Worm (Caenorhabditis elegans) whole organism, L4/young adult: Measurements from ENCODE around the gene C01G5.4.

ENCODE experiments used
- W03F9.2 ChIP-seq: fragments of 150-350 bp; optimal IDR thresholded peaks from 2 replicates; lab custom pipeline; 2014; ENCODE audit warnings: missing biosample characterization, missing genetic modification characterization
- dao-5 ChIP-seq: sonication (generic microtip); optimal IDR thresholded peaks from 2 replicates; lab custom pipeline; 2016; ENCODE audit warnings: missing genotype, missing genetic modification characterization, moderate library complexity, missing compliant biosample characterization
- him-1 ChIP-seq: sonication (generic microtip); optimal IDR thresholded peaks from 2 replicates; lab custom pipeline; 2016; ENCODE audit warnings: missing genotype, missing genetic modification reagents, missing genetic modification characterization, missing compliant biosample characterization

C01G5.4 gene

DNA sequence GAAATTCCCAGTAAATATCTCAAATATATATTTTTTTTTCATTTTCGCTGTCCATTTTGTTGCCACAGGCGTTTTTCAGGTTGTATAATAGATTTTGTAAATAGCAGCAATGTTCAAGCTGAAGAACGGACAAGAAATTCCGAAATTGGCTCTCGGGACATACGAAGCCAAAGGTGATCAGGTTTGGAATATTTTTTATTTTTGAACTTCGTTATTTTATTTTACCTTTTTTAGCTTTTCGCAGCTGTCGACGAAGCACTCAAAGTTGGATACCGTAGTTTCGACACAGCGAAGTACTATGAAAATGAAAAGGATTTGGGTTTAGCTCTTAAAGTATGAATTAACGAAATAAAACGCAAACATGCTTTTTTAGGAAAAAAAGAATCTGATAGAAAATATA is 7.0 kb upstream of the C01G5.4 start, which contains the start of gene C01G5.5:
TSS of gene C01G5.5 (plus strand) at position 80 of the 400 bp plus-strand sequence.
- TF ChIP-seq W03F9.2 (tag; lab: Kevin White, UChicago): no peak
- no peak for TF ChIP-seq him-1
- no peak for TF ChIP-seq dao-5 (tag; lab: Kevin White, UChicago)

DNA sequence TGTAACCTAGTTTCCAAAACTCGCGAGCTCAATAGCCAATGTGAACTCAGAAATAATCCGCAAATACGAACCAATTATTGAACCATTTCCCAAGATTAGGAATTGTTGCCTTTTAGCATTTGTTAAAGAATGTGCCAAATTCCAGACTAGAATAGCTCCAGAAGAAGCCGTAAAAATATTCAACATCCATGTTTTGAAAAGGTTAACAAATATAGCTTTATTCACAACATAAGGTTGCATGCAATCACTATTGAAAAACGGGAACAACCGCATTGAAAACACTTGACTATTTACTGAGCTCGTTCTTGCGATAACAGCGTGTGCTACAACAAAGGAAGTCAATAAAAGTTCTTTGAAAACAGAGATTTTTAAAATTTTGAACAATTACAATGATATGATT is 5.0 kb upstream of the C01G5.4 start:
- TF ChIP-seq him-1 (no peak), W03F9.2 (tag; lab: Kevin White, UChicago) (no peak), dao-5 (tag; lab: Kevin White, UChicago) (no peak)

DNA sequence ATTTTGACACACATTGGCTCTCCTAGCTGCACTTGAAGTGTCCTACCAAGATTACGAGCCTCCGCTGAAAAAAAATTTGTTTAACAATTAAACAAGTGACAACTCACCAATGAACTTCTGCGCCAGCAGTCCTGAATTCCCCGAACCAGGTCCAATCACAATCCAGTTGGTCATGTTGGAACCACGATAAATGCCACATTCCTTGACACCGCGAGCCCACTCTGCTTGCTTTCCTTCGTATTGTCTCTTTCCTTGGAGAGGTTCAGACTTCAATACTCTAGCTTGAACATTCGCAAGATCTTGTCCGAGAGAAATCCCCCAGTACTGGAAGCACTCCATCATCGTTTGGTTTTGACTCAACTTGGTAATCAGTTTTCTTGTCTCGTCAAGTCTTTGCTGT is 3.3 kb upstream of the C01G5.4 start:
- TF ChIP-seq W03F9.2 (tag; lab: Kevin White, UChicago) (no peak), him-1 (no peak), dao-5 (tag; lab: Kevin White, UChicago) (no peak)

DNA sequence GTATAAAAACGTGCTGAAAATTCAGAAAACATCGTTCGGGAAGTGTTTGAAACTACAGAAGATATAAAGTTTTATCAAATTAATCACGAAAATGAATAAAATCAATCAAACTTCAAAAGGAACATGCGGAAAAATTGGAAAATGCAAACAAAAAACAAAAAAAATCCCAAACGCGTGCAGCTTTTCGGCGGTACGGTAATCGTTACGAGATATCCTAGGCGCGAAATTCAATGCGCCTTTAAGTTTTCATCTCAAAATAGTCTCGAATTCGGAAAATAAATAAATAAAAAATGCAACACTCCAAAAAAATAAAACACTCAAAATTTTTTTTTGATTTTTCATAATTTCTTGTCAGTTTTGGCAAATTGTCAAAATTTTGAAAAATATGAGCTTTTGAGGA is 1.7 kb upstream of the C01G5.4 start:
- no peak for TF ChIP-seq W03F9.2 (tag; lab: Kevin White, UChicago)
- no peak for TF ChIP-seq dao-5 (tag; lab: Kevin White, UChicago)
- TF ChIP-seq him-1: no peak

DNA sequence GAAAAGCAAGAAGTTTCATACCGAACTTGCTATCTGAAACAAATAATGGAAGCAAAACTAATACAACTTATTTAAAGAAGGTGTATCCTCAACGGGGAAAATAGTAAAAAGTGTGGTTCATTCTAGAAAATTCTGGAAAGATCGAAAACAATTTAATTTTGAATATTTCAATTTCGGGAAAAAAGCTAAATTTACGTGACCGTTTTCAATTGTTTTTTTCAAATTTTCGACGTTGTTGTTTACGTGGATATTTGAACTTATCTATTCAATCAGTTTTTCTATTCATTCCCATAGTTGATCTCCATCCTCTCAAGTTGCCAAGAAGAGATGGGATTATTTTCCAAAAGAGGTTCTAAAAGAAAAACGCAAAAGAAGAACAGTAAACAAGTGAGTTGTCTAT is 4.4 kb downstream of the C01G5.4 start, which contains the start of gene C01G5.3:
TSS of gene C01G5.3 (plus strand) at position 301 of the 400 bp plus-strand sequence.
- TF ChIP-seq W03F9.2 (tag; lab: Kevin White, UChicago): no peak
- no peak for TF ChIP-seq him-1
- TF ChIP-seq dao-5 (tag; lab: Kevin White, UChicago): no peak

DNA sequence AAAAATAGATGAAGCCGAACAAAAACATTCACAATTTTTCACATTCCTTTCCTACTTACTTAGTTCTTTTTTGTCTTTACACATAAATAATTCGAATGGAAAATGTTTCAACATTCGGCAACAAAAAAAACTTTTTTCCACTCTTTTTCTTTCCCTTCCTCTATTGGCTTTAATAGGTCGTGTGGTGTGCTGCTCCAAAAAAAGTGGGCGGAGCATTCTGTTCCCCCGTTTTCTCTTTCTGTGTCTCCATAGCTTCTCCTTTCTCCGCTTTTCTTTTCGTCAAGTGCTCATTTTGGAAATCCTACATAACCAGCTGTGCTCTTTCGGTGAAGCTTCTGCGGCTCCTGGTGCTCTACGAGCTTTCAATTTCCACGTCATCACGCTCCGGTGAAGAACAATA is 9.9 kb downstream of the C01G5.4 start, which contains the start of gene C01G5.25:
TSS of gene C01G5.25 (plus strand) at position 250 of the 400 bp plus-strand sequence.
- TF ChIP-seq him-1 (no peak), dao-5 (tag; lab: Kevin White, UChicago) (no peak), W03F9.2 (tag; lab: Kevin White, UChicago) (no peak)

DNA sequence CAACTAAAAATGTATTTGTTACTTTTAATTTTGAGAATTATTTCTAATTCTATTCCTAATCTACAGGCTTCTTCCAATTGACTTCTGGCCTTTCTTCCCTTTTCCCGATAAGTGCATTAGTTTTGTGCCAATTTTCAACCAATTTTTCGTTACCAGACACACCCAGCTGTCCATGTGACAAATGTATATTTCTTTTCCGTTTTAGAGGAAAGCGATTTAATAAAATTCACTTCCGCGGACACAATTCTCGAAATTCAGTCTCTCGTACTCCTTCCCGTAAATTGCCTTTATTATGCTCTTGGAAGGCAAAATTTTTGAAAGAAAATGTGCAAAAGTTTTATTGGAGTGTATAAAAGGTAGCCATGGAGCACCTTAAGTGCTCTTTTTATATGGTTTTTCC is 11.4 kb downstream of the C01G5.4 start:
- no peak for TF ChIP-seq W03F9.2 (tag; lab: Kevin White, UChicago)
- TF ChIP-seq him-1: no peak
- no peak for TF ChIP-seq dao-5 (tag; lab: Kevin White, UChicago)

DNA sequence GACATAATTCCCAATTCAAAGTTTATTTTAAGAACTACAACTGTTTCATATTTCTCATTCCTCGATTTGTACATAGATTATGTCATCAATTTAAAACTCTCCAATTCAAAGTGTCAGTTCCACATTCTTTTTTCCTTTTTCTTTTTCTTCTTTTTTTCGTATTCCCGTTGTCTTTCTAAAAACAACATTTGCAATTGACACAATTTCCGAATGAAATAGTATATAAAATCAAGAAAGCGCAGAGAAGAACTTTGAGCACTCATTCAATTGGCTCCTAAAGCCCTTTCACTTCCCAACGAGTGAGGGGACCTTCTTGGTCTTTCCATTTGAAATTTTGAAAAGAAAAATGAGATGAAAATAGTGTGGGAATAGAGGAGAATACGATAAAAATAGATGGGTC is 15.8 kb downstream of the C01G5.4 start:
- no peak for TF ChIP-seq dao-5 (tag; lab: Kevin White, UChicago)
- no peak for TF ChIP-seq W03F9.2 (tag; lab: Kevin White, UChicago)
- TF ChIP-seq him-1: no peak

DNA sequence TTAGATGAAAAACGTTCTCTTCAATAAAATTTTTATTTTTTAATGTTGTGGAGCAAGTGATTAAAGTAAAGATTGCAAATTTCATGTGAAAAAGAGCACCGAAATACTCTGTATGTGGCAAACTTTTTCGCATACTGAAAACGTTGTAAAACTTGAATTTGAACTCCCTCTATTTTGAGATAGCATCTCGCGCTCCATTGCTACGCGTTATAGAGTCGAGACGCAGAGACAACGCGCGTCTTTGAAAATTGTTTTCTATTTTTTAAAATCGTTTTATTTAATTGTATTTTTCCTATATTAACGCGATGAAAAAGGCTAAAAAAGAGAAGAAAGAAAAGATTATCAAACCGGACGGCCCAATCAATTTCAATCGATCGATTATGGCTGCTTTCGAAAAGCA is 17.1 kb downstream of the C01G5.4 start, which contains the start of gene fan-1:
TSS of gene fan-1 (plus strand) at position 78 of the 400 bp plus-strand sequence.
- TF ChIP-seq W03F9.2 (tag; lab: Kevin White, UChicago) (peak; percentile 30), him-1 (peak; percentile 61), dao-5 (tag; lab: Kevin White, UChicago) (no peak)

DNA sequence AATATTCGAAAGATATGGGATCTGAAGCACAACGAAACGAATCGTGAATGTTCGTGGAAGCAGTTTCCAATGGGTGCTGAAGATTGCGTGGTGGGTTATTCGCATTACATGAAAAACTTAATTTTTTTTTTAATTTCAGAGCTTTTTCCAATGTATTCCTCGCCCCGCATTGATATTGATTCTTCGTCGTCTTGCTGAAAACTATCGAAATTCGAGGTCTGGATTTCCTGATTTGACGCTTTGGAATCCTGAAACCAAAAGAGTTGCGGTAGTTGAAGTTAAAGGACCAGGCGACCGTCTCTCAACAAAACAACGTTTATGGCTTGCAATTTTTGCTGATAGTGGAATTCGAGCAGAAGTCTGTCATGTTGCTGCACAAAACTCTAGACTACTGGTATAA is 20.5 kb downstream of the C01G5.4 start:
- TF ChIP-seq dao-5 (tag; lab: Kevin White, UChicago) (no peak), W03F9.2 (tag; lab: Kevin White, UChicago) (no peak), him-1 (no peak)

DNA sequence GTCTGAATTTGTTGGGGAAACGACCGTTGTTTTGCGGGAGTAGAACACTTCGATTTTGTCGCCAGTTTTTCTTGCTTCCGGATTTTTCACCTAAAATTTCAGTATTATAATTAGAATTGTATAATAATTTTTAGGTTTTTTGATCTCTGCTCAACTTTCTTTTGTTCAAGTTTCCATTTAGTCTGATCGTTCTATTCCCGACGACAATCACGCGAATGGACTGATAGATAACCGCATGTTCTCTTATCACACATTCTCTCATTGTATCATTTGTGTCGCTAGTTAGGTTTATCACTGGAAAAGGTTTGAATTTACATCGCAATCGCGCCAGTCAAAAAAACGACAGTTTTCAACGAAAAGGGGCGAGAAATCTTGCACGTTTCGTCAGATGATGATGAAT is 23.3 kb downstream of the C01G5.4 start:
- TF ChIP-seq dao-5 (tag; lab: Kevin White, UChicago) (no peak), him-1 (no peak), W03F9.2 (tag; lab: Kevin White, UChicago) (no peak)

DNA sequence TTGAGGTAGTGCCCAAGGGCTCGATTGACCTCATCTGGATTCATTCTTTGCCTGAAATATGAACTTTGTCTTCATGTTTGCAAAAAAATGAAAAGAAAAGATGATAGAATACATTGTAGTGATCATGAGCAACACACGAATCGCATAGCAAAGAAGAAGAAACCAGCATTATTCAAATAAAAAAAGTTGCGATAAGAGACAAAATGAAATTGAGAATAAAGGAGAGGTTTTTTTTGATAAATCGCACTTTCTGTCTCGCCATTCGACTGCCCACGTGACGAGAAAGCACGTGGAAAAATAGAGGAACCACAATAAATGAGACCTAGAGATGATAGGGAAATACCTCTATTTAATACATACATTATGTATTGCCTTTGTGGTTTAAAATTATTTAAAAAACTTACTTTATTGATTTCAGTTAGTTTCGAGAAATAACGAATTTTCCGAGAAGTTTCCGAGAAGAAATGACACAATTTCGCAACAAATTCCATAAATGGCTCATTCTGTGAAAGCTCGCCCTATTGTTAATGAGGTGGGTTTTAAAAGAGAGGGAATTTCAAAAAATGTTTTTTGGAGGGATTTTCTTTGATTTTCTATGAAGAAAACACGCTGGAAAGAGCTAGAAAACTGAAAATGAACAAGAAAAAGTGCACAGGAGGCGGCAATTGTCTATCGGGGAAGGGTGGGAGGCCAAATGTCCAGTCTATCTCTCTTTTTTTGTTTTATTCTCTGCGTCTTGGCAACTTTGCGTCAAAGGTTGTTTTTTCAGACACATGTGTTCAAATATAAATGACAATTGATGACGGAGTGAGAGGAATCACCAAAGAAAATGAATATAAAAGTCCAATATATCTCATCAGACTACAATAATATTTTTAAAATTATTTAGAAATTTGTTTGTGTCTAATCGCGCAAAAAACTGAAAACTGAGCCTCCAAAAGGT is 24.1 kb downstream of the C01G5.4 start, which contains the start of gene paqr-1:
TSS of gene paqr-1 (minus strand) at position 51 of the 943 bp plus-strand sequence.
- no peak for TF ChIP-seq dao-5 (tag; lab: Kevin White, UChicago)

DNA sequence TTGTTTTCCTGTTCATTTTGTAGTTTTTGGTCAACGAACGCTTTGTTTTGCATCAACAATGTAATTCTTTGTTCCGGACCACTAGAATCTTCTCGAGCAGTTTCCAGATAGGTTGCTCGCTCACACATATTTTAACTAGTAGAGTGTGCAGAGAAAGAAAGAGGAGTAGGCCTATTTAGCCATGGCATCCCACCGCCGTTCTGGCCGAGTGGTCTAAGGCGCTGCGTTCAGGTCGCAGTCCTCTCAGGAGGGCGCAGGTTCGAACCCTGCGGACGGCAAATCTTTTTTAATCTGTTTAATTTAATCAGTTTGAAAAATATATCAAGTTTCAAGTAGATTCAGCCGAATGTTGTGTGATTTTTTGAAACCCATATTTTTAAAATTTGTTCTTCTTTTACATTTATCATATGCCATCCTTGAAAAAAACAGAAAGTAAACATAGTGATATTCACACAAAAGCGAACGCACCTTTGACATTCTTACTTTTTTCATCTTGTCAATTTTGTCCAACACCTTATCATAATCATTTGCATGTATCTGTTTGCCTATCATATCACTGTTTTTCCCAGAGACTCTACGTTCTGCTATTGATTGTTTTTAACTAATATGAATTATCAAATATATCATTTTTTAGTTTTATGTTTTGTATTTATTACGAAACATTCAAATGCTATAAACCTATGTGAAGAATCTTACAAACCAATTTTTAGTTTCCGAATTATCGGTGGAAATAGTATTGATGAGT is 25.2 kb downstream of the C01G5.4 start, which contains the start of gene try-3:
TSS of gene try-3 (plus strand) at position 532 of the 745 bp plus-strand sequence.
- TF ChIP-seq W03F9.2 (tag; lab: Kevin White, UChicago) (peak; percentile 19), dao-5 (tag; lab: Kevin White, UChicago) (peak; percentile 9), him-1 (peak; percentile 45)
